Worm (Caenorhabditis elegans): Measurements from ENCODE around the gene C34F6.12.

DNA sequence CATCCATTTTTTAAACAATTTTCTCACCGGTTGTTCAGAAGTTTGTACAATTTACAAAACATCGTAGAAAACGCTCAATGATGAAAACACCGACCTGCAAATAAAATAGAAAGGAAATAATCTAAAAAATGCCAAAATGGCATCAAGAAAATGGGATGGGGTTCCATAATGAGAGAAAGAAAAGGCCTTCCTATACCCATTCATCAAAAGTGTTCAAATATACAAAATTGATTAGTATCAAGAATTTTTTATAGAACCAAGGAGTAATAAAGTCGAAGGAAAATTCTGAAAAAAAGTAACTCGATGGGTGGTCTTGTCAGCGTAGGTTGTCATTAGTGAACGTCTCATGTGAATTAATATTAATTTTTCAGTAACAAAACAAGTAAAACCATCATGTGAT is at the start of gene C34F6.12:
- TF ChIP-seq dve-1 (tag; optimal IDR thresholded peaks at IDR 0.05) (no peak), ztf-16 (tag; optimal IDR thresholded peaks at IDR 0.05) (no peak), nhr-11 (tag; optimal IDR thresholded peaks at IDR 0.05) (no peak), eyg-1 (tag; optimal IDR thresholded peaks at IDR 0.05) (no peak), ets-4 (tag; optimal IDR thresholded peaks at IDR 0.05) (no peak), ceh-9 (tag; optimal IDR thresholded peaks at IDR 0.05) (no peak), odd-2 (tag; optimal IDR thresholded peaks at IDR 0.05) (no peak), hlh-8 (tag; optimal IDR thresholded peaks at IDR 0.05) (no peak), pag-3 (tag; optimal IDR thresholded peaks at IDR 0.05; ENCODE audit: borderline replicate concordance) (no peak), ceh-34 (tag; optimal IDR thresholded peaks at IDR 0.05) (no peak), pax-1 (tag; optimal IDR thresholded peaks at IDR 0.05) (no peak)

Measured in whole organism, late embryonic.